Worm (Caenorhabditis elegans) whole organism, midembryonic: ENCODE results near the gene acdh-7.
A peak's percentile ranks its signal among the peaks of the same experiment; 100 is the strongest.

ENCODE experiments used
- T22C8.4 ChIP-seq: fragments of 200-800 bp; sonication (Bioruptor generic); IDR thresholded peaks from 2 replicates; pipeline ENCODE4 v1.3.6; 2022; ENCODE audit warnings: missing genetic modification characterization, missing compliant biosample characterization
- cog-1 ChIP-seq: sonication (generic microtip); optimal IDR thresholded peaks from 2 replicates; lab custom pipeline; 2016; ENCODE audit warnings: missing genetic modification characterization, missing compliant biosample characterization
- flt-1 ChIP-seq: fragments of 200-800 bp; sonication (Bioruptor generic); IDR thresholded peaks from 2 replicates; pipeline ENCODE4 v1.3.6; 2022; ENCODE audit warnings: missing genetic modification characterization, missing compliant biosample characterization
- klf-2 ChIP-seq: fragments of 200-800 bp; sonication (Bioruptor generic); conservative IDR thresholded peaks from 2 replicates; pipeline ENCODE4 v1.3.6; 2022; ENCODE audit warnings: missing genetic modification reagents, missing genetic modification characterization, missing compliant biosample characterization
- med-1 ChIP-seq: sonication (generic microtip); optimal IDR thresholded peaks from 2 replicates; lab custom pipeline; 2017; ENCODE audit warnings: missing genetic modification characterization, mild to moderate bottlenecking, missing compliant biosample characterization, antibody characterized with exemption, missing genetic modification reagents; ENCODE audit not compliant: insufficient read depth
- ref-1 ChIP-seq: fragments of 200-800 bp; sonication (Bioruptor generic); conservative IDR thresholded peaks from 2 replicates; pipeline ENCODE4 v1.3.6; 2022; ENCODE audit warnings: missing genetic modification reagents, missing genetic modification characterization, missing compliant biosample characterization
- tab-1 ChIP-seq: fragments of 200-800 bp; sonication (Bioruptor generic); IDR thresholded peaks from 2 replicates; pipeline ENCODE4 v1.3.6; 2022; ENCODE audit warnings: missing genetic modification characterization, missing compliant biosample characterization
- ztf-23 ChIP-seq: fragments of 200-800 bp; sonication (Bioruptor generic); IDR thresholded peaks from 2 replicates; pipeline ENCODE4 v1.3.6; 2022; ENCODE audit warnings: missing genetic modification reagents, missing genetic modification characterization, missing compliant biosample characterization
- ztf-29 ChIP-seq: fragments of 200-800 bp; sonication (Bioruptor generic); IDR thresholded peaks from 2 replicates; pipeline ENCODE4 v1.3.6; 2022; ENCODE audit warnings: missing genetic modification reagents, missing genetic modification characterization, missing compliant biosample characterization

- TF ChIP-seq med-1 (GFP tag; lab: Kevin White, UChicago) (no peak), ztf-23 (GFP tag; lab: Robert Waterston, UW) (0 out of 2 replicates have a peak, but pooled peaks have one; percentile 35), T22C8.4 (GFP tag; lab: Robert Waterston, UW) (peak; percentile 44; the same call in 1 of the 2 replicates), tab-1 (GFP tag; lab: Robert Waterston, UW) (no peak), flt-1 (GFP tag; lab: Robert Waterston, UW) (no peak), ref-1 (GFP tag; lab: Robert Waterston, UW) (no peak), klf-2 (GFP tag; lab: Robert Waterston, UW) (no peak), ztf-29 (GFP tag; lab: Robert Waterston, UW) (no peak), cog-1 (tag; lab: Kevin White, UChicago) (no peak)
These were observed at the start of gene acdh-7 for ce11 chrX:17217050-17217813.
